Worm (Caenorhabditis elegans): Measurements from ENCODE around the gene sly-1.
A peak's percentile ranks its signal among the peaks of the same experiment; 100 is the strongest.

sly-1 gene

DNA sequence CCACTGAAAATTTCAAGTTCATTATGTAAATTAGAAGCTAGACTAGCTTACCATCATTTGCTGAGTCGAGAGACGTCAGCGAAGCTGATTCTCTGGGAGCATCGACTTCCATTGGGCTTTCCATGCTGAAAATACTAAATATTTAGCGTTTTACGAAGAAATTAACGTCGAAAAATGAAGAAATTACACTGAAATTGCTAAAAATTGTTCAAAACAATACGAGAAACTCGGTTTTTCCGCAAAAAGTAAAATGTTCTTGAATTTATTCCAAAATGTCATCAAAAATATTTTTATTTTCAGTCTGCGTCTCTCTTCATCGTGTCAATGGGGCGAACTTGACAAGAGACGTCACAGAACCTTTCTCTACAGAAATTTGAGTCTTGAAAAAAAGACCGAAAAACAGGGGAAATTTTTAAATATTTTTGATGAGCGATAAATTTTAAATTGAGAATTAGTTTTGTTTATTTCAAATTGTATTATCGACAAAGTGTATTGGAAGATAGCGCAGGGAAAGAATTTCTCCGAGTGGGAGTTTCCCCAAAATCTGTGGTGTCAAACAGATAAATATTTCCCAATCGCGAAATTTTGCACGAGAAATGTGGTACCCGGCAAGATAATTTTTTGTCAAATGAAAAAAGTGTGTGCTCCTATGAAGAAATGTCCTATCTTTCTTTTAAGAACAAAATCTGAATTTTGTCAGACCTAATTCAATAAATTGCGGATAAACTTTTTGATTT, 46.3 kb upstream of the sly-1 start, which contains the start of gene ecps-1 (continued):
- TF ChIP-seq nhr-20 (tag; optimal IDR thresholded peaks at IDR 0.05) = peak; percentile 92
- peak; percentile 90 for TF ChIP-seq ceh-88 (GFP tag; IDR thresholded peaks at IDR 0.05)
- peak; percentile 95 for TF ChIP-seq lir-3 (tag; optimal IDR thresholded peaks at IDR 0.05; ENCODE audit: poor library complexity)
- no peak for TF ChIP-seq zag-1 (tag; optimal IDR thresholded peaks at IDR 0.05)
- peak; percentile 95 for TF ChIP-seq lin-14 (GFP tag; optimal IDR thresholded peaks at IDR 0.05)
- TF ChIP-seq ces-1 (GFP tag; optimal IDR thresholded peaks at IDR 0.05) = no peak
- TF ChIP-seq nhr-84 (tag; optimal IDR thresholded peaks at IDR 0.05) = no peak
- no peak for TF ChIP-seq alr-1 (tag; optimal IDR thresholded peaks at IDR 0.05; ENCODE audit: borderline replicate concordance)
- TF ChIP-seq nhr-47 (tag; optimal IDR thresholded peaks at IDR 0.05) = peak; percentile 94
- no peak for TF ChIP-seq nhr-12 (tag; optimal IDR thresholded peaks at IDR 0.05)
- peak; percentile 80 for TF ChIP-seq dsc-1 (tag; optimal IDR thresholded peaks at IDR 0.05)
- TF ChIP-seq lin-15B (tag; optimal IDR thresholded peaks at IDR 0.05) = peak; percentile 93
- peak; percentile 72 to 84 (median 83) for TF ChIP-seq dpl-1 (GFP tag; optimal IDR thresholded peaks at IDR 0.05)
- TF ChIP-seq C16A3.4 (tag; optimal IDR thresholded peaks at IDR 0.05) = peak; percentile 98
- peak; percentile 91 for TF ChIP-seq swsn-7 (tag; optimal IDR thresholded peaks at IDR 0.05)
- peak; percentile 96 for TF ChIP-seq nhr-71 (tag; optimal IDR thresholded peaks at IDR 0.05)
- TF ChIP-seq nhr-90 (tag; optimal IDR thresholded peaks at IDR 0.05; ENCODE audit: poor library complexity) = peak; percentile 96
- peak; percentile 81 to 90 for TF ChIP-seq lin-35 (GFP tag; optimal IDR thresholded peaks at IDR 0.05)
- no peak for TF ChIP-seq aha-1 (tag; optimal IDR thresholded peaks at IDR 0.05)
- TF ChIP-seq aly-2 (tag; optimal IDR thresholded peaks at IDR 0.05) = peak; percentile 89
- TF ChIP-seq hlh-4 (tag; optimal IDR thresholded peaks at IDR 0.05) = no peak
- TF ChIP-seq unc-130 (tag; optimal IDR thresholded peaks at IDR 0.05) = peak; percentile 0
- peak; percentile 61; the same call in 1 of the 2 replicates for TF ChIP-seq grh-1 (GFP tag; IDR thresholded peaks at IDR 0.05)
- TF ChIP-seq C04F5.9 (tag; optimal IDR thresholded peaks at IDR 0.05) = peak; percentile 81
- peak; percentile 88 for TF ChIP-seq fos-1 (tag; optimal IDR thresholded peaks at IDR 0.05)
- no peak for TF ChIP-seq efl-3 (GFP tag; optimal IDR thresholded peaks at IDR 0.05)
- no peak for TF ChIP-seq mef-2 (tag; optimal IDR thresholded peaks at IDR 0.05)
- peak; percentile 69 for TF ChIP-seq F16B12.6 (tag; optimal IDR thresholded peaks at IDR 0.05)
- TF ChIP-seq lin-39 (tag; optimal IDR thresholded peaks at IDR 0.05) = peak; percentile 83
- no peak for TF ChIP-seq ama-1 (optimal IDR thresholded peaks at IDR 0.05)
- TF ChIP-seq ceh-82 (tag; optimal IDR thresholded peaks at IDR 0.05) = peak; percentile 80 to 92 (median 90)
- peak; percentile 92 for TF ChIP-seq xbp-1 (tag; optimal IDR thresholded peaks at IDR 0.05)
- peak; percentile 50 for TF ChIP-seq sup-37 (GFP tag; optimal IDR thresholded peaks at IDR 0.05)
- TF ChIP-seq lin-13 (GFP tag; optimal IDR thresholded peaks at IDR 0.05) = peak; percentile 83
- TF ChIP-seq isw-1 (GFP tag; IDR thresholded peaks at IDR 0.05) = peak; percentile 86
- peak in 1 of 2 experiments; percentile 95 for TF ChIP-seq ztf-11 (tag; optimal IDR thresholded peaks at IDR 0.05)
- no peak for TF ChIP-seq hlh-17 (GFP tag; optimal IDR thresholded peaks at IDR 0.05; ENCODE audit: borderline replicate concordance)
- peak in 1 of 2 experiments; percentile 47 for TF ChIP-seq mdl-1 (tag; optimal IDR thresholded peaks at IDR 0.05)
- peak; percentile 89 for TF ChIP-seq nhr-19 (GFP tag; conservative IDR thresholded peaks at IDR 0.05)
- TF ChIP-seq nhr-237 (tag; optimal IDR thresholded peaks at IDR 0.05) = peak; percentile 68
- TF ChIP-seq blmp-1 (tag; optimal IDR thresholded peaks at IDR 0.05) = no peak
- no peak for TF ChIP-seq tlp-1 (tag; optimal IDR thresholded peaks at IDR 0.05)
- peak; percentile 51 for TF ChIP-seq ztf-4 (tag; optimal IDR thresholded peaks at IDR 0.05)
- peak; percentile 94 for TF ChIP-seq snu-23 (GFP tag; optimal IDR thresholded peaks at IDR 0.05)
- peak; percentile 86 for TF ChIP-seq hpl-2 (GFP tag; optimal IDR thresholded peaks at IDR 0.05)
- peak; percentile 92 for TF ChIP-seq tbx-2 (tag; optimal IDR thresholded peaks at IDR 0.05)
- no peak for TF ChIP-seq unc-30 (tag; optimal IDR thresholded peaks at IDR 0.05)
- TF ChIP-seq fkh-4 (tag; optimal IDR thresholded peaks at IDR 0.05; ENCODE audit: borderline replicate concordance) = peak; percentile 76
- peak in 1 of 2 experiments; percentile 22 for TF ChIP-seq egl-27 (tag; optimal IDR thresholded peaks at IDR 0.05)
- peak; percentile 76 for TF ChIP-seq irx-1 (tag; optimal IDR thresholded peaks at IDR 0.05)
- TF ChIP-seq elt-3 (tag; optimal IDR thresholded peaks at IDR 0.05) = peak in 2 of 6 experiments; percentile 72 to 93

Data from whole organism, L1 larva.